Worm (Caenorhabditis elegans) whole organism, late embryonic: Measurements from ENCODE around the gene str-99.

Experiments used
- C38D4.7 ChIP-seq: fragments of 200-800 bp; sonication (Bioruptor generic); optimal IDR thresholded peaks from 2 replicates; lab custom pipeline; 2018; ENCODE audit warnings: mild to moderate bottlenecking, missing genetic modification characterization, moderate library complexity, missing compliant biosample characterization
- Y22D7AL.16 ChIP-seq: sonication (generic microtip); optimal IDR thresholded peaks from 2 replicates; lab custom pipeline; 2016; ENCODE audit warnings: missing genetic modification characterization, missing compliant biosample characterization
- hlh-8 ChIP-seq: sonication (generic microtip); optimal IDR thresholded peaks from 2 replicates; lab custom pipeline; 2016; ENCODE audit warnings: missing genotype, missing genetic modification characterization, missing compliant biosample characterization
- pat-9 ChIP-seq: fragments of 200-800 bp; sonication (Bioruptor generic); optimal IDR thresholded peaks from 2 replicates; lab custom pipeline; 2018; ENCODE audit warnings: mild to moderate bottlenecking, missing genetic modification characterization, moderate library complexity, missing compliant biosample characterization
- sox-4 ChIP-seq: sonication (generic microtip); optimal IDR thresholded peaks from 2 replicates; lab custom pipeline; 2017; ENCODE audit warnings: mild to moderate bottlenecking, missing genetic modification characterization, inconsistent platforms, missing compliant biosample characterization
- ttx-3 ChIP-seq: sonication (generic microtip); optimal IDR thresholded peaks from 2 replicates; lab custom pipeline; 2016; ENCODE audit warnings: missing genetic modification reagents, missing genetic modification characterization, missing compliant biosample characterization

DNA sequence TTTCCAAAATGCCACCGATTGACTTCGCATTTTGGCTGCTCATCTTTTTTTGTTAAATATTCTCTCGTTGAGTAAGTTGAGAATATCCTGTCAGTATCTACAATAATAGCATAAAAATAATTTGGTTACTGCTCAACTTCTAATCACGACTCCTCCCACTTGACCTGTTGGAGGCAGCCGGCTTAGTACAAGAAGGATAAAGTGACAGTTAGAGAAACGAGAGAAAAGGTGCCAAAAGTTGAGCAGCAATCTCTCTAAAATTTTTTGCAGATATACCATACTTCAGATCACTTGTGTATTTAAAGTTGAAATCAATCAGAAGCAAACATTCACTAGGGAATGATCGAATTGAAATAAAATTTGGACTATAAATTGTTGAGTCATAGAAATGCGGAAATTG lies 33.6 kb downstream of the str-99 start, which contains the start of gene nhr-111:
- no peak for TF ChIP-seq ttx-3 (tag; lab: Kevin White, UChicago)
- TF ChIP-seq sox-4: no peak
- no peak for TF ChIP-seq hlh-8 (tag; lab: Kevin White, UChicago)
- TF ChIP-seq Y22D7AL.16 (tag; lab: Kevin White, UChicago): no peak
- TF ChIP-seq C38D4.7 (GFP tag; lab: Kevin White, UChicago): no peak
- no peak for TF ChIP-seq pat-9 (tag; lab: Kevin White, UChicago)
